Fruit fly (Drosophila melanogaster): Measurements from ENCODE around the gene CG32694.

DNA sequence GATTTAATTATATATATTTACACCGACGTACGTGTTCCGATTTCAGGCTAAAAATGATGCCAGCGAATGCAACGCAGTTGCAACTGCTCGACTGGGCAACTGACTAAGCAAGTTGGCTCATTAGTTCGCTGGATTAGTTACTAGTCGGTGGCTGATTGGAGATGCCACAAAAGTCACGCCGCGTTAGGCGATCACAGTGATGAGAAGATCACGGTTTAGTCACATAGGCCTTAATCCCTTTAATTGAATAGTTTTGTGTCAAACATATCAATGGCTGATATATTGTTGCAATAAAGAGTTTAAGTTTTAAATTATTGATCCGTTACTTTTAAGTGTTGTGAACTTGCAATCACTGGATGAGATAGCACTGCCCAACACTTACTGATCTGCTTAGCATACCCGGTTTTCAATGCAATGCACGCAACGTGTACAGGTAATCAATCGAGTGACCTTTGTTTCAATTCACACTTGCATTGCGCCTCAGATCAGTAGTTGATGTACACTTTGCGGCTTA lies 24.7 kb upstream of the CG32694 start, which contains the start of the genes CG1791 and CG1889:
- TF ChIP-seq gcm2 (GFP tag; optimal IDR thresholded peaks at IDR 0.05) = no peak
- no peak for TF ChIP-seq Bteb2 (GFP tag; optimal IDR thresholded peaks at IDR 0.05)
- no peak for TF ChIP-seq Sin3A (optimal IDR thresholded peaks at IDR 0.05)
- no peak for TF ChIP-seq ftz-f1 (GFP tag; optimal IDR thresholded peaks at IDR 0.05)
- TF ChIP-seq tup (GFP tag; optimal IDR thresholded peaks at IDR 0.05) = no peak
- no peak for TF ChIP-seq YL-1 (GFP tag; optimal IDR thresholded peaks at IDR 0.05)
- TF ChIP-seq dimm (GFP tag; IDR thresholded peaks at IDR 0.05) = no peak
- TF ChIP-seq CG8478 (optimal IDR thresholded peaks at IDR 0.05) = no peak
- TF ChIP-seq amos (GFP tag; IDR thresholded peaks at IDR 0.05; ENCODE audit: partially characterized antibody) = no peak
